Fruit fly (Drosophila melanogaster) Kc167 (cell line): Measurements from ENCODE around the gene CG42374.

Experiments
- Myc ChIP-seq: fragments of >200 bp; optimal IDR thresholded peaks from 2 replicates; lab custom pipeline; 2017; ENCODE audit warnings: missing external identifiers
- Sin3A ChIP-seq: fragments of >200 bp; optimal IDR thresholded peaks from 2 replicates; lab custom pipeline; 2018; ENCODE audit warnings: missing external identifiers
- h ChIP-seq: fragments of >200 bp; optimal IDR thresholded peaks from 3 replicates; lab custom pipeline; 2018; ENCODE audit warnings: missing external identifiers
- insv ChIP-seq: fragments of >200 bp; optimal IDR thresholded peaks from 3 replicates; lab custom pipeline; 2018; ENCODE audit warnings: missing external identifiers
- psq ChIP-seq: fragments of >200 bp; optimal IDR thresholded peaks from 2 replicates; lab custom pipeline; 2017; ENCODE audit warnings: missing external identifiers
- ttk ChIP-seq: sonication (Bioruptor generic); optimal IDR thresholded peaks from 2 replicates; lab custom pipeline; 2017; ENCODE audit warnings: missing external identifiers

The CG42374 gene

DNA sequence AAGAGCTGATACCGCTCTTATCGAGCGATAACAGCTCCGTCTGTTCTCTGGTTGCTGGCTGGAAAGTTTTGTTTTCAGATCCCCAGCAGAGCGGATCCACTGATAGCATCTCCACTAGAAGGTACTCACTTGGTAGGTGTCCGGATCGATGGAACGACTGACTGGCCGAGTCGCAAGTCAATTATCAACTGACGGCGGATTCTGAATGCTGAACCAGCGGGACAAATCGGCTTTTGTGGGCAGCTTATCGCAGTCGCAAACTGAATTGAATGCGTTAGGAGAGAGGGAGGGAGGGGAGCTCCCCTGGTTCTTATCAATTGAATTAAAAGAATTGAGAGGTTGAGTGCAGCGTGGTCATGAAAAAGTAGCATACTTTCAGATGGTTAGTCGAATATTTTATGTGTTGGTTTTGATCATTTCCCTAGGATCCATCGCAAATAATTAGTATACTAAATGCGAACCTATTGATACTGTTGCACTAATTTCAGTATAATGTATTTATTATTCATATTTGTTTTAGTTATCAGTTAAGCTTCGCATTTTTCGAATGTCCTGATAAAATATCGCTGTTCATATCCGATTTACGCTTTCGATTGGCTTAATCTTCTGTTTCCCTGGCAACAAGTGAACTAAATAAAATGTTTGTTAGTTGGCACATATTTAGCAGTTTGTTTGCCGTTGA is 5.3 kb downstream of the CG42374 start, which contains the start of the genes Aldh7A1 and CG14085:
Gene Aldh7A1 (minus strand): TSS at position 194 of the 682 bp plus-strand sequence.
Gene CG14085 (plus strand): TSS at position 632 of the 682 bp plus-strand sequence.
- TF ChIP-seq psq (lab: Kevin White, UChicago): no peak
- TF ChIP-seq insv (lab: Kevin White, UChicago): no peak
- no peak for TF ChIP-seq Sin3A
- TF ChIP-seq Myc (lab: Kevin White, UChicago): no peak
- TF ChIP-seq h (lab: Kevin White, UChicago): no peak
- no peak for TF ChIP-seq ttk (lab: Kevin White, UChicago)

DNA sequence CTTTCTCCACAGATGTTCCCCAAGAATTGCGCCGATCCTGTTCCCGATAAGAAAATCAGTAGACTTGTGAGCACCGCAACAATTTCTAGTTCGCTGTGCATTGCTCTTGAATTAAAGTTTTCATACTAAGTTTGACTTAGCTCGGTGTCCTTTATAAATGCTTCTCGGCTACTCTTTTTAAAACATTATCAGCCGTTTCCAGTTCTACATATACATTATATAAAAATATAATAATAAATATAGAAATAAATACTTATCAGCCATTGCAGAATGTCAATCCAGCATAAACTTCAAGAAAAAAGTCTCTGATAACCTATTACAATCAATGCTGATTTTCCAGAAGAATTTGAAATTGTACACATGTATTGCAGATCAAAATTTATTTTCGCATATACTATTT is 7.0 kb downstream of the CG42374 start, which contains the start of gene CG14088:
Gene CG14088 (minus strand): TSS at position 101 of the 400 bp plus-strand sequence.
- no peak for TF ChIP-seq h (lab: Kevin White, UChicago)
- no peak for TF ChIP-seq insv (lab: Kevin White, UChicago)
- no peak for TF ChIP-seq ttk (lab: Kevin White, UChicago)
- no peak for TF ChIP-seq Sin3A
- no peak for TF ChIP-seq psq (lab: Kevin White, UChicago)
- no peak for TF ChIP-seq Myc (lab: Kevin White, UChicago)

DNA sequence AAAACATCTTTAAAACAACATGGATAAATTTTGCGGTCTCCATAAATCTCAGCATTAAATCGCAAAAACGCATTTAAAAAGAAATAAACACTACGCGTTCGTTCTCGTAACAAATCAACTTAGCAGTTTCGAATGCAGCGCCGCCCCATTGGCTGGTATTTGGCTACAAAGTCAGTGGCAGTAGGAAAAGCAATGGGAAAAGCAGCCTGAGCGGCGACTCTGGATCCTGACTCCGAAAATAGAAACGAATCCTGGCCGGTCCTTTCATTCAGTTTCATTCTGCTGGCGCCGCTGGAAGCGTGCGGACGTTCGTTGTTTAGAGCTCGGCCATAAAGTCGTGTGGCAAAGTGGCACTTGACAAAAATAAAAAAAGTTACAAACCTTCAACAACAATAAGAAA is 11.9 kb downstream of the CG42374 start, which contains the start of gene CG14086:
Gene CG14086 (plus strand): TSS at position 301 of the 400 bp plus-strand sequence.
- no peak for TF ChIP-seq h (lab: Kevin White, UChicago)
- no peak for TF ChIP-seq Myc (lab: Kevin White, UChicago)
- no peak for TF ChIP-seq Sin3A
- TF ChIP-seq psq (lab: Kevin White, UChicago): no peak
- no peak for TF ChIP-seq ttk (lab: Kevin White, UChicago)
- TF ChIP-seq insv (lab: Kevin White, UChicago): no peak

DNA sequence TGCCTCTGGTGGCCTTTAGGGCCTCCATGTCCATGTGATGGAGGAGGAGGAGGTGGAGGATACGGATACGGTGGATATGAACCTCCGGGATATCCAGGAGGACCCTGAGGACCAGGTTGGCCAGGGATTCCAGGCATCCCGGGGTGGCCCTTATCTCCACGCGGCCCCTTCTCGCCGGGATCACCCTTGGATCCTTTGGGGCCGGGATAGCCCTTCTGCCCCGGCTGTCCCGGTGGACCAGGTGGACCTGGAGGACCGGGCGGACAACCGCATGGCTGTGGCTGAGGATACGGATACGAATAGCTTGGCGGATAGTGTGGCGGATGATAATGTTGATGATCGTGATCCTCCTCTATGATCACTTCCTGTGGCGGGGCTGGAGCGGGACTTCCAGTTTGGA is 16.7 kb downstream of the CG42374 start:
- no peak for TF ChIP-seq ttk (lab: Kevin White, UChicago)
- no peak for TF ChIP-seq psq (lab: Kevin White, UChicago)

DNA sequence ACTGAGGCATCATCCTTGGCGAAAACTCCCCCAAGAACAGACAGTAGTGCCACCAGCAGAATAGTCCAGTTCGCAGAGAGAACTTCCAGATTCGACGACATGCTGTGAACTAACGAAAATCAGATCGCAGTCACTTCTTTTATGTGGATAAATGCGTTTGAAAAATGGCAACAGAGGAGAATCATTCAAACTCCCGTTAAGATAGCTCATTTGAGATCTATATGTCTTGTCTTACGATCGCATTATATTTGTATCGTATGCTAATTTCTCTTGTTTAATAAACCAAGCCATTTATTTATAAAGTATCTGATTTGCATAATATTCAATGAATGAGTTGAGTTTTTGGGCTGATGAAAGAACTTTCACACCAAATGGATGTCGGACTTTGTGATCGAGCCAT is 17.1 kb downstream of the CG42374 start, which contains the start of gene CG14089:
Gene CG14089 (minus strand): TSS at position 101 of the 400 bp plus-strand sequence.
- TF ChIP-seq ttk (lab: Kevin White, UChicago) (no peak), Myc (lab: Kevin White, UChicago) (no peak), psq (lab: Kevin White, UChicago) (no peak), h (lab: Kevin White, UChicago) (no peak), Sin3A (no peak), insv (lab: Kevin White, UChicago) (no peak)

DNA sequence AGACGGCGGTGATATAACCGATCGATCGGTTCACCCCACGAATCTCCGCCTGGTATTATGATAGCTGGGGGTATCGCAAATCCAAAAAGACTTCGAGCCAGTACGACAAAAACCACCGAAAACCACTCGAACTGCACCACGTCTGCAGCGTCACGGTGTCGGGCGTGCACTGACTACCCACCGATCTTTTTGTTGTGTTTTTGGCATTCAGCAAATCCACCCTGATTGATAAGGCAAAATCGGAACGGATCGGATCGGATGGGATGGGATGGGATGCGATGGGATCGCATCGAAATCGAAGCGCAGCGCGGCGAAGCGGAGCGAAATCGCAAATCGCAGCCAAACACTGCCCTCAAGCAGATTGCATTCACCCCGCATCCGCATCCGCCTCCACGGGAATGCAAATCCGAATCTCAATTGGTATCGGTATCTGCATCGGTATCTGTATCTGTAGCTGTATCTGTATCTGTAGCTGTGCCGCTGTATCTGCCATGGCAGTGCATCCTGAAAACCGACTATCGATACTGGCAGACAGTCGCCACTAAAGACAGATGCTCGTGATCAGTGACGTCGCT is 24.9 kb downstream of the CG42374 start:
- TF ChIP-seq Myc (lab: Kevin White, UChicago) (no peak), ttk (lab: Kevin White, UChicago) (no peak), Sin3A (no peak), psq (lab: Kevin White, UChicago) (no peak)

DNA sequence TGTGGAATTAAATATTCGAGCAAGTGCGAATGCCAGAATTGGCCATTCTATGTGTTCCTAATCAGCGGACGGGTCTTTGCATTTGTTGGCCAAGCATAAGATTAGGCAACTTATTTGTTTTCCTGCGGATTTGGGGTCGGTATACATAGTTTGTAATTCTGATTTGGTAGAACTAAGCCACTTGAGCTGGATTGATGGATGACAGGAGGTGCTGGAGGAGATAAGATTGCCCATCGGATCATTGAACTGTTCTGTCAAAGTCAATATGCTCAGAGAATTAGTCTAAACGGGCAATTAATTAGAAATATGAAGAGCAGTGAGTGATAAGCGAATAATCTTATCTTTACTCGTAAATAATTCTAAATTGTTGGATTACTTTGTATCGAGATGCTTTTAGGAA is 25.8 kb downstream of the CG42374 start:
- no peak for TF ChIP-seq psq (lab: Kevin White, UChicago)
- TF ChIP-seq ttk (lab: Kevin White, UChicago): no peak
- no peak for TF ChIP-seq h (lab: Kevin White, UChicago)
- no peak for TF ChIP-seq Myc (lab: Kevin White, UChicago)
- no peak for TF ChIP-seq insv (lab: Kevin White, UChicago)
- TF ChIP-seq Sin3A: no peak

DNA sequence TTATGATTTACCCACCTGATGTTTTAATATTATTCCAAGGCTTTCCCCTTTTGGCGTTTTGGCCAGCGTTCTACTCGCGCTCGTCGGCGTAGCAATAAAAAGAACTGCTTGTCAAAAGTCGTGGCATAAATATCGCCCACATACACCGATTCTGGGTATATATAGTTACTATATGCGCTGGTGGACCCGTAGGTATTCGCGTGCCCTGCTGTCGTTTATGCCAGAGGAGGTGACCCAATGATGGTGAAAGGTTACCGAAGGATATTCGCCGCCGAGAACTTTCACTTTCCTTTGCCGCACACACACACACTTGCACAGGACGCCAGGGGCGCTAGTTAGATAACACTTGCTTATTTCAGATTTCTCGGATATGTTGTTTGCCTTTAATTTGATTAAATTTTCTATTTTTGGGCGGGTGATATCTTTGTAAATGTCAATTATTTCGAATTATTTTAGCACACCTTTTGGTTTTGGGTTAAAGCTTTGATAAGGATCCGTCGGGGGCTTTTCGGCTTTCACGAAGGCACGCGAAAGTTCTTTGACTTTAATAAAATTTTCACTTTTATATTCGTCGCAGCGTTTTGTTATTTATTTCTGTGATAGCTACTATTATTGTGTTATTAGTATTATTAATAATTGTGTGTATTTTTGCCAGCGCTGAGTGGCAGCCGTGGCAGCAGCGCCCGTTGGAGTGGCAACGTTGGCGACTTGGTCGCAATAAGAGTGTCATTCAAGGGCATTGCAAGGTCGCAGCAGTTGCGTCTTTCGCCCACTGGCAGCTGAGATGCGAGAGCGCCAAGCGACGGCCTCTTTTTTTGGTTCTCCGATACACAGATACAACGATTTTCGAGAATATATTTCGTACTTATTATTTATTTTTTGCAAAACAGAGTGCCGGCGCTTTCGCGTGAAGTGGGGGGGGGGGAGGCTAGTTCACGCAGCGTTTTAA is 28.2 kb downstream of the CG42374 start:
- TF ChIP-seq Myc (lab: Kevin White, UChicago) (no peak), ttk (lab: Kevin White, UChicago) (no peak), insv (lab: Kevin White, UChicago) (no peak), Sin3A (no peak), psq (lab: Kevin White, UChicago) (no peak), h (lab: Kevin White, UChicago) (no peak)

DNA sequence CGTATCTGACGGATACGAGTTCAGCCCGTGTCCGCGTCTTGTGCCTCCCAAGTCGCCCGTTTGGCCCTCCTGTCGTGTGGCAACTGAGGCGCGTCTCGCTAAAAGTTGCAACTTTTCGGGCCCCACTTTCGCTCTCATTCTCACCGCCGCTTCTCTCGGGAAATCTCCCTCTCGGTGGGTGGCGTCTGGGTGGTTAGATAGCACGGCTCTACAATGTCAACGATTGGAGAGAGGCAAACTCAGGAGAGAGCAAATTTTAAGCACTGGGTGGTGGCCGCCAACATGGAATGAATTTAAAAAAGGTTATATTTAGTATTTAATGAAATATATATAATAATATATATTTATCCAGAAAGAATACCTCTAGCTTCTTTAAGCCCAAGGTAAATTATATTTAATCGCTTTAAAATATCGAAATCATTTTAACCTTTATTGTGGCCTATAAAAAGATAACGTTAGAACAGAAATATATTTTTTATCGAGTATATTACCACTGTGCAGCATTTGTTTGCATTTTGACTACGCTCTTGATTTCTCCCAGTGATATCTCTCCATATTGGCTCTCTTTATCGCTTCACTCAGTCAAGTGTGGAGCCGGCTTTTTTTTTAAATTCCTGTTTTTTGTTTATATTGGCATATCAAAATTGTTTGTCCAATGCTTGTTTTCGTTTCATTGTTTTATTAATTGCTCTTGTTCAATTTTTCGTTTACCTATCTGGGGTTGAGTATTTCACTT is 29.0 kb downstream of the CG42374 start, which contains the start of gene Gbs-76A:
Gene Gbs-76A (minus strand): TSS at position 327 of the 736 bp plus-strand sequence.
- TF ChIP-seq Sin3A (no peak), insv (lab: Kevin White, UChicago) (no peak), h (lab: Kevin White, UChicago) (no peak), Myc (lab: Kevin White, UChicago) (no peak), psq (lab: Kevin White, UChicago) (no peak), ttk (lab: Kevin White, UChicago) (no peak)

DNA sequence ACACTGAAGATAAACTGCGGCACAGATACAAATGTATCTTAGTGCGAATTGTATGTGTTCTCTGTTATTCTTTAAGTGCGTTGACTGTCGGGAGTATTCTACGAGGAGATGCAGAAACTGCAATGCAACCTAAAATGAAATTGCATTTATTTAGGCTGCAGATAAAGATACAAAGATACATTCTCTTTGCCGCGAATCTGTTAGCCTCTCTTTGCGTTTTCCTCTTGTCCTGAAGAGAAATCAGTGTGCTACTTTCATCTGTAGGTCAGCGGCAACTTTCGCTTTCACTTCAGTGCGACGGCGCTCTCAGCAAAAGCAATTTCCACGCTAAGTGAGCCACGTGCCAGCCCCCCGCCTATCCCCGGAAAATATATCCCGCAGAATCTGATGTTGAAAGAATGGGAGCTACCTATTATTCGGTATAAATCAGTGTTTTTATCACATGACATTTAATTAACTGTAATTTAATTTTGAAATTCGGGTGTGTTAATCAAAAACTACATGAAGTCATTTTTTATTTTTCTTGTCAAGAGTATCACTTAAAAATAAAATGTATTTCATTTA is 29.7 kb downstream of the CG42374 start:
- TF ChIP-seq psq (lab: Kevin White, UChicago) (no peak), Myc (lab: Kevin White, UChicago) (no peak), h (lab: Kevin White, UChicago) (no peak), Sin3A (no peak), insv (lab: Kevin White, UChicago) (no peak), ttk (lab: Kevin White, UChicago) (no peak)
